Fruit fly (Drosophila melanogaster) whole organism, embryonic: Measurements from ENCODE around the gene dyl.

Experiments used
- CG10565 ChIP-seq: fragments of 200-800 bp; sonication (Bioruptor generic); optimal IDR thresholded peaks from 3 replicates; lab custom pipeline; 2016; ENCODE audit warnings: missing biosample characterization, mild to moderate bottlenecking, missing genetic modification characterization
- CG14050 ChIP-seq: fragments of 200-800 bp; sonication (Bioruptor generic); IDR thresholded peaks from 3 replicates; pipeline ENCODE4 v1.3.6; 2022; ENCODE audit warnings: missing biosample characterization, missing genetic modification characterization
- CG15073 ChIP-seq: fragments of 200-800 bp; sonication (Bioruptor generic); optimal IDR thresholded peaks from 2 replicates; lab custom pipeline; 2016; ENCODE audit warnings: missing biosample characterization, missing genetic modification characterization
- CG15269 ChIP-seq: fragments of 200-800 bp; sonication (Bioruptor generic); optimal IDR thresholded peaks from 2 replicates; lab custom pipeline; 2018; ENCODE audit warnings: missing biosample characterization, mild to moderate bottlenecking, missing genetic modification characterization, moderate library complexity
- CG1529 ChIP-seq: fragments of 200-800 bp; sonication (Bioruptor generic); optimal IDR thresholded peaks from 3 replicates; lab custom pipeline; 2018; ENCODE audit warnings: missing biosample characterization, missing genetic modification characterization
- CG15514 ChIP-seq: fragments of 200-800 bp; sonication (Bioruptor generic); optimal IDR thresholded peaks from 3 replicates; lab custom pipeline; 2017; ENCODE audit warnings: missing biosample characterization, missing genetic modification characterization, mild to moderate bottlenecking, moderate library complexity, missing genetic modification reagents
- CG15601 ChIP-seq: fragments of 200-800 bp; sonication (Bioruptor generic); optimal IDR thresholded peaks from 3 replicates; lab custom pipeline; 2019; ENCODE audit warnings: missing biosample characterization, mild to moderate bottlenecking, missing genetic modification characterization, moderate library complexity
- CG18262 ChIP-seq: fragments of 200-800 bp; optimal IDR thresholded peaks from 3 replicates; lab custom pipeline; 2019; ENCODE audit warnings: missing biosample characterization, mild to moderate bottlenecking, missing genetic modification characterization, moderate library complexity
- CG2678 ChIP-seq: fragments of 200-800 bp; sonication (Bioruptor generic); optimal IDR thresholded peaks from 3 replicates; lab custom pipeline; 2019; ENCODE audit warnings: missing biosample characterization, mild to moderate bottlenecking, missing genetic modification characterization, moderate library complexity
- CG2712 ChIP-seq: fragments of 200-800 bp; optimal IDR thresholded peaks from 3 replicates; lab custom pipeline; 2019; ENCODE audit warnings: missing biosample characterization, mild to moderate bottlenecking, missing genetic modification characterization, moderate library complexity
- CG30431 ChIP-seq: fragments of 200-800 bp; sonication (Bioruptor generic); optimal IDR thresholded peaks from 2 replicates; lab custom pipeline; 2017; ENCODE audit warnings: missing biosample characterization, missing genetic modification characterization
- CG31224 ChIP-seq: fragments of 200-800 bp; sonication (Bioruptor generic); IDR thresholded peaks from 2 replicates; pipeline ENCODE4 v1.3.6; 2022; ENCODE audit warnings: missing biosample characterization, missing genetic modification characterization
- CG32532 ChIP-seq: fragments of 200-800 bp; sonication (Bioruptor generic); IDR thresholded peaks from 2 replicates; pipeline ENCODE4 v1.3.6; 2022; ENCODE audit warnings: missing biosample characterization, missing genetic modification characterization
- CG3407 ChIP-seq: fragments of 200-800 bp; sonication (Bioruptor generic); optimal IDR thresholded peaks from 2 replicates; lab custom pipeline; 2018; ENCODE audit warnings: missing biosample characterization, mild to moderate bottlenecking, missing genetic modification characterization
- CG34422 ChIP-seq: fragments of 200-800 bp; sonication (Bioruptor generic); IDR thresholded peaks from 3 replicates; pipeline ENCODE4 v1.3.6; 2022; ENCODE audit warnings: missing biosample characterization, missing genetic modification characterization
- CG43689 ChIP-seq: fragments of 200-800 bp; sonication (Bioruptor generic); IDR thresholded peaks from 2 replicates; pipeline ENCODE4 v1.3.6; 2022; ENCODE audit warnings: missing biosample characterization, missing genetic modification characterization
- CG4404 ChIP-seq: fragments of 200-800 bp; sonication (Bioruptor generic); IDR thresholded peaks from 2 replicates; pipeline ENCODE4 v1.3.6; 2022; ENCODE audit warnings: missing biosample characterization, missing genetic modification characterization
- CG4854 ChIP-seq: fragments of 200-800 bp; sonication (Bioruptor generic); optimal IDR thresholded peaks from 2 replicates; lab custom pipeline; 2016; ENCODE audit warnings: missing biosample characterization, missing genetic modification characterization, inconsistent platforms
- CG6813 ChIP-seq: fragments of 200-800 bp; sonication (Bioruptor generic); optimal IDR thresholded peaks from 2 replicates; lab custom pipeline; 2017; ENCODE audit warnings: missing biosample characterization, missing genetic modification characterization, mild to moderate bottlenecking, moderate library complexity, missing genetic modification reagents
- CG7271 ChIP-seq: fragments of 200-800 bp; sonication (Bioruptor generic); optimal IDR thresholded peaks from 2 replicates; lab custom pipeline; 2018; ENCODE audit warnings: missing biosample characterization, mild to moderate bottlenecking, missing genetic modification characterization, moderate library complexity
- CG7357 ChIP-seq: fragments of 200-800 bp; sonication (Bioruptor generic); IDR thresholded peaks from 3 replicates; pipeline ENCODE4 v1.3.6; 2022; ENCODE audit warnings: missing biosample characterization, missing genetic modification characterization
- CG9817 ChIP-seq: fragments of 200-800 bp; sonication (Bioruptor generic); optimal IDR thresholded peaks from 2 replicates; lab custom pipeline; 2018; ENCODE audit warnings: missing biosample characterization, mild to moderate bottlenecking, missing genetic modification characterization, moderate library complexity
- Dad ChIP-seq: fragments of 200-800 bp; sonication (Bioruptor generic); optimal IDR thresholded peaks from 3 replicates; lab custom pipeline; 2016; ENCODE audit warnings: missing biosample characterization, missing genetic modification characterization
- Eip74EF ChIP-seq, 2 experiments: fragments of 200-800 bp in 1 of 2; fragments of >200 bp in 1 of 2; sonication (Bioruptor generic) in 1 of 2; optimal IDR thresholded peaks; 2 replicates each; lab custom pipeline; 2017 to 2019; ENCODE audit warnings: missing biosample characterization in 2 of 2, missing genetic modification characterization in 2 of 2, mild to moderate bottlenecking in 1 of 2, moderate library complexity in 1 of 2
- HLH54F ChIP-seq: fragments of 200-800 bp; sonication (Bioruptor generic); optimal IDR thresholded peaks from 3 replicates; lab custom pipeline; 2016; ENCODE audit warnings: missing biosample characterization, missing genetic modification characterization
- Hand ChIP-seq: fragments of 200-800 bp; sonication (Bioruptor generic); optimal IDR thresholded peaks from 2 replicates; lab custom pipeline; 2017; ENCODE audit warnings: mild to moderate bottlenecking, missing biosample characterization, missing genetic modification reagents, missing genetic modification characterization
- Hr51 ChIP-seq, 2 experiments: fragments of 200-800 bp; sonication (Bioruptor generic); optimal IDR thresholded peaks; 2 replicates in 1 of 2; 3 replicates in 1 of 2; lab custom pipeline; 2016 to 2018; ENCODE audit warnings: missing biosample characterization in 2 of 2, missing genetic modification characterization in 2 of 2, mild to moderate bottlenecking in 1 of 2, moderate library complexity in 1 of 2
- Hr78 ChIP-seq, 2 experiments: fragments of 200-800 bp in 1 of 2; fragments of >200 bp in 1 of 2; sonication (Bioruptor generic) in 1 of 2; optimal IDR thresholded peaks; 2 replicates each; lab custom pipeline; 2017 to 2019; ENCODE audit warnings: missing biosample characterization in 2 of 2, missing genetic modification characterization in 2 of 2, mild to moderate bottlenecking in 1 of 2, moderate library complexity in 1 of 2
- Med ChIP-seq: fragments of 200-800 bp; sonication (Bioruptor generic); peaks from one replicate; lab custom pipeline; 2016; ENCODE audit warnings: missing biosample characterization, missing genetic modification characterization, mild to moderate bottlenecking, inconsistent platforms, moderate library complexity
- Myb ChIP-seq: fragments of 200-800 bp; sonication (Bioruptor generic); optimal IDR thresholded peaks from 2 replicates; lab custom pipeline; 2016; ENCODE audit warnings: missing biosample characterization, missing genetic modification characterization
- NFAT ChIP-seq: fragments of 200-800 bp; sonication (Bioruptor generic); IDR thresholded peaks from 2 replicates; pipeline ENCODE4 v1.3.6; 2022; ENCODE audit warnings: missing biosample characterization, missing genetic modification characterization
- Nf-YC ChIP-seq: fragments of 200-800 bp; optimal IDR thresholded peaks from 3 replicates; lab custom pipeline; 2019; ENCODE audit warnings: missing biosample characterization, mild to moderate bottlenecking, missing genetic modification characterization, moderate library complexity
- Rx ChIP-seq: fragments of 200-800 bp; sonication (Bioruptor generic); IDR thresholded peaks from 2 replicates; pipeline ENCODE4 v1.3.6; 2022; ENCODE audit warnings: missing biosample characterization, missing genetic modification characterization
- Six4 ChIP-seq: fragments of 200-800 bp; sonication (Bioruptor generic); optimal IDR thresholded peaks from 2 replicates; lab custom pipeline; 2016; ENCODE audit warnings: missing biosample characterization, missing genetic modification characterization
- ab ChIP-seq: fragments of 200-800 bp; sonication (Bioruptor generic); optimal IDR thresholded peaks from 2 replicates; lab custom pipeline; 2016; ENCODE audit warnings: missing biosample characterization, missing genetic modification characterization
- abd-A ChIP-seq: fragments of 200-800 bp; sonication (Bioruptor generic); optimal IDR thresholded peaks from 3 replicates; lab custom pipeline; 2019; ENCODE audit warnings: missing biosample characterization, mild to moderate bottlenecking, missing genetic modification characterization, moderate library complexity
- corto ChIP-seq: fragments of 200-800 bp; sonication (Bioruptor generic); optimal IDR thresholded peaks from 2 replicates; lab custom pipeline; 2016; ENCODE audit warnings: missing biosample characterization, mild to moderate bottlenecking, missing genetic modification characterization, moderate library complexity
- crp ChIP-seq, 2 experiments: fragments of 200-800 bp; sonication (Bioruptor generic); optimal IDR thresholded peaks; 2 replicates in 1 of 2; 3 replicates in 1 of 2; lab custom pipeline; 2017; ENCODE audit warnings: missing biosample characterization in 2 of 2, missing genetic modification characterization in 2 of 2, mild to moderate bottlenecking in 1 of 2, moderate library complexity in 1 of 2
- dimm ChIP-seq: fragments of 200-800 bp; sonication (Bioruptor generic); IDR thresholded peaks from 2 replicates; pipeline ENCODE4 v1.3.6; 2022; ENCODE audit warnings: missing biosample characterization, missing genetic modification characterization
- dmrt11E ChIP-seq: fragments of 200-800 bp; sonication (Bioruptor generic); optimal IDR thresholded peaks from 3 replicates; lab custom pipeline; 2018; ENCODE audit warnings: missing biosample characterization, mild to moderate bottlenecking, missing genetic modification characterization, moderate library complexity
- fd3F ChIP-seq: fragments of 200-800 bp; sonication (Bioruptor generic); optimal IDR thresholded peaks from 2 replicates; lab custom pipeline; 2018; ENCODE audit warnings: missing biosample characterization, mild to moderate bottlenecking, missing genetic modification characterization, moderate library complexity
- grau ChIP-seq: fragments of 200-800 bp; optimal IDR thresholded peaks from 3 replicates; lab custom pipeline; 2019; ENCODE audit warnings: missing biosample characterization, mild to moderate bottlenecking, missing genetic modification characterization, moderate library complexity
- kah ChIP-seq: fragments of 200-800 bp; sonication (Bioruptor generic); optimal IDR thresholded peaks from 2 replicates; lab custom pipeline; 2018; ENCODE audit warnings: missing biosample characterization, mild to moderate bottlenecking, missing genetic modification characterization
- luna ChIP-seq: fragments of 200-800 bp; sonication (Bioruptor generic); optimal IDR thresholded peaks from 2 replicates; lab custom pipeline; 2016; ENCODE audit warnings: missing biosample characterization, missing genetic modification characterization
- pb ChIP-seq: fragments of 200-800 bp; sonication (Bioruptor generic); optimal IDR thresholded peaks from 3 replicates; lab custom pipeline; 2016; ENCODE audit warnings: missing biosample characterization, missing genetic modification characterization
- schlank ChIP-seq: fragments of 200-800 bp; sonication (Bioruptor generic); optimal IDR thresholded peaks from 2 replicates; lab custom pipeline; 2018; ENCODE audit warnings: missing biosample characterization, mild to moderate bottlenecking, missing genetic modification characterization
- shn ChIP-seq: fragments of 200-800 bp; sonication (Bioruptor generic); optimal IDR thresholded peaks from 3 replicates; lab custom pipeline; 2016; ENCODE audit warnings: missing biosample characterization, missing genetic modification characterization
- stwl ChIP-seq: fragments of 200-800 bp; sonication (Bioruptor generic); optimal IDR thresholded peaks from 3 replicates; lab custom pipeline; 2018; ENCODE audit warnings: missing biosample characterization, mild to moderate bottlenecking, missing genetic modification characterization, moderate library complexity
- unpg ChIP-seq: fragments of 200-800 bp; sonication (Bioruptor generic); optimal IDR thresholded peaks from 3 replicates; lab custom pipeline; 2018; ENCODE audit warnings: missing biosample characterization, mild to moderate bottlenecking, missing genetic modification characterization, moderate library complexity

Gene dyl

DNA sequence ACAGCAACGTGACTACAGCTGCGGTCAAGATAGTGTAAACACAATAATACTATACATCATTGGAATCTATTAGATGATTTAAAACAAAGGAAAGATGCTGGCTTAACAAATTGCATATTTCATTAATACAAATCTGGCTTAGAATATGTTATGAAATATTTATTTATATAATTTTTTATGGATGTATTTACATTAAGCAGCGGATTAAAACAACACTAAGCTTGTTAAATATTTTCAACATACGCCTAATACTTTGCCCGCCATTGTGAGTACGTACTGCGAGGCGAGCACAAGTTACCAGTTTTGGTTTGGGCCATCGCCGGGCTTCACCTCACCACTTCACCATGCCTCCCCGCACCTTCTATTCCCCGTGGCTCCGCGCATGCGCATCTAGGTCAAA is 37.6 kb downstream of the dyl start:
- TF ChIP-seq CG15269 (tag; lab: Kevin White, UChicago): peak; percentile 84
- peak; percentile 20; the same call in 1 of the 2 replicates for TF ChIP-seq CG31224
- TF ChIP-seq corto (GFP tag; lab: Kevin White, UChicago): no peak
- TF ChIP-seq Hand (GFP tag; lab: Kevin White, UChicago): peak; percentile 35
- no peak for TF ChIP-seq CG14050
- TF ChIP-seq ab (GFP tag; lab: Kevin White, UChicago): no peak
- TF ChIP-seq CG18262 (tag; lab: Kevin White, UChicago): peak; percentile 85
- peak; percentile 35; the same call in 1 of the 2 replicates for TF ChIP-seq CG4404
- TF ChIP-seq dimm (GFP tag; lab: Robert Waterston, UW): no peak
- no peak for TF ChIP-seq shn (GFP tag; lab: Kevin White, UChicago)
- peak in 1 of 2 experiments; percentile 69 for TF ChIP-seq Eip74EF (GFP tag; optimal IDR thresholded peaks at IDR 0.05; lab: Kevin White, UChicago)
- peak; percentile 58 for TF ChIP-seq CG1529 (GFP tag; lab: Kevin White, UChicago)
- TF ChIP-seq CG34422 (GFP tag; lab: Robert Waterston, UW): peak; percentile 54; the same call in 1 of the 3 replicates
- no peak for TF ChIP-seq NFAT (GFP tag; lab: Robert Waterston, UW)
- peak; percentile 40 for TF ChIP-seq Six4 (GFP tag; lab: Kevin White, UChicago)
- TF ChIP-seq Hr78 (GFP tag; optimal IDR thresholded peaks at IDR 0.05; lab: Kevin White, UChicago): peak in 1 of 2 experiments; percentile 45
- TF ChIP-seq kah (GFP tag; lab: Kevin White, UChicago): peak; percentile 56
- TF ChIP-seq Dad (GFP tag; lab: Kevin White, UChicago): no peak
- peak; percentile 68 for TF ChIP-seq dmrt11E
- TF ChIP-seq Nf-YC (tag; lab: Kevin White, UChicago): peak; percentile 68
- peak; percentile 52 for TF ChIP-seq fd3F
- peak; percentile 88 for TF ChIP-seq CG2678 (tag; lab: Kevin White, UChicago)
- TF ChIP-seq schlank (tag; lab: Kevin White, UChicago): no peak
- peak in 1 of 2 experiments; percentile 84 for TF ChIP-seq Hr51 (GFP tag; optimal IDR thresholded peaks at IDR 0.05; lab: Kevin White, UChicago)
- TF ChIP-seq CG43689 (GFP tag; lab: Robert Waterston, UW): no peak
- peak; percentile 23 for TF ChIP-seq CG30431 (GFP tag; lab: Kevin White, UChicago)
- no peak for TF ChIP-seq Myb (GFP tag; lab: Kevin White, UChicago)
- TF ChIP-seq CG9817 (tag; lab: Kevin White, UChicago): peak; percentile 45
- peak; percentile 65 for TF ChIP-seq CG6813 (GFP tag; lab: Kevin White, UChicago)
- TF ChIP-seq CG10565: no peak
- peak; percentile 87 for TF ChIP-seq CG2712
- TF ChIP-seq luna: no peak
- peak; percentile 43; the same call in 1 of the 2 replicates for TF ChIP-seq CG32532 (GFP tag; lab: Robert Waterston, UW)
- no peak for TF ChIP-seq HLH54F (GFP tag; lab: Kevin White, UChicago)
- peak; percentile 38; the same call in 1 of the 3 replicates for TF ChIP-seq CG7357 (GFP tag; lab: Robert Waterston, UW)
- TF ChIP-seq crp (GFP tag; optimal IDR thresholded peaks at IDR 0.05; lab: Kevin White, UChicago): no peak
- peak; percentile 20 for TF ChIP-seq CG15514 (GFP tag; lab: Kevin White, UChicago)
- peak; percentile 81 for TF ChIP-seq unpg (GFP tag; lab: Kevin White, UChicago)
- no peak for TF ChIP-seq pb (GFP tag; lab: Kevin White, UChicago)
- peak; percentile 13 for TF ChIP-seq CG7271
- TF ChIP-seq CG3407 (GFP tag; lab: Kevin White, UChicago): peak; percentile 53
- TF ChIP-seq CG15073 (GFP tag; lab: Kevin White, UChicago): no peak
- no peak for TF ChIP-seq abd-A (tag; lab: Kevin White, UChicago)
- TF ChIP-seq Med: peak; percentile 37
- peak; percentile 74 for TF ChIP-seq CG15601 (tag; lab: Kevin White, UChicago)
- TF ChIP-seq grau (tag; lab: Kevin White, UChicago): peak; percentile 81
- TF ChIP-seq CG4854 (GFP tag; lab: Kevin White, UChicago): no peak
- TF ChIP-seq stwl (tag; lab: Kevin White, UChicago): no peak
- 0 out of 2 replicates have a peak, but pooled peaks have one; percentile 23 for TF ChIP-seq Rx (GFP tag; lab: Robert Waterston, UW)
